Worm (Caenorhabditis elegans) whole organism, mixed stage, embryonic: ENCODE results near the gene dmsr-1.

ENCODE experiments used
- ceh-39 ChIP-seq: fragments of 150-350 bp; optimal IDR thresholded peaks from 2 replicates; lab custom pipeline; 2014; ENCODE audit warnings: missing biosample characterization, missing genetic modification characterization
- cnd-1 ChIP-seq: fragments of 200-800 bp; sonication (Bioruptor generic); optimal IDR thresholded peaks from 2 replicates; lab custom pipeline; 2018; ENCODE audit warnings: mild to moderate bottlenecking, missing genetic modification characterization, missing compliant biosample characterization
- elt-3 ChIP-seq: fragments of 150-350 bp; optimal IDR thresholded peaks from 2 replicates; lab custom pipeline; 2014; ENCODE audit warnings: missing biosample characterization, missing genetic modification characterization
- mab-5 ChIP-seq: fragments of 150-350 bp; optimal IDR thresholded peaks from 2 replicates; lab custom pipeline; 2014; ENCODE audit warnings: missing biosample characterization, missing genetic modification characterization
- nhr-76 ChIP-seq: sonication (generic microtip); optimal IDR thresholded peaks from 2 replicates; lab custom pipeline; 2017; ENCODE audit warnings: missing biosample characterization, missing genetic modification characterization
- pha-4 ChIP-seq: fragments of 150-350 bp; optimal IDR thresholded peaks from 2 replicates; lab custom pipeline; 2018; ENCODE audit warnings: missing biosample characterization, missing genetic modification reagents, missing genetic modification characterization
- unc-39 ChIP-seq: fragments of 150-350 bp; optimal IDR thresholded peaks from 2 replicates; lab custom pipeline; 2014; ENCODE audit warnings: missing biosample characterization, missing genetic modification characterization

DNA sequence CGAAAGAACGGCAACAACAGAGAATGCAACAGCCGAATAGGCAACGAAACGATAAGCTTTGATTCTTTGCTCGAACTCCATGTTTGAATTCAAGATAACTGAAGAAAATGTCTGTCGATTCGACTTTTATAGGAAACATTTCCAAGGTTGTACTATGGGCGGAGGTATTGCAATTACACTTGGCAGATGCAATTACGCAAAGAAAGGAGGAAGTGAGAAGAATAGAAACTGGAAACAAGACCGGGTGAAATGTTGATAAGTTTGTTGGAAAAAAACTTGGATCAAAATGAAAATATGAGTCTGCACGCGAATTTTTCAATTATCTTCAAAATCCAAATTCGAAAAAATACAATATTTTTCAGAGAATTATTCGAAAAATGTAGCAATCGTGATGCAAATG is 48.8 kb upstream of the dmsr-1 start, which contains the start of gene col-155:
- TF ChIP-seq nhr-76 (tag; lab: Kevin White, UChicago) (no peak), ceh-39 (tag; lab: Kevin White, UChicago) (no peak), mab-5 (tag; lab: Kevin White, UChicago) (no peak), unc-39 (tag; lab: Kevin White, UChicago) (no peak), elt-3 (tag; lab: Kevin White, UChicago) (no peak), pha-4 (tag; lab: Kevin White, UChicago) (no peak), cnd-1 (tag; lab: Kevin White, UChicago) (no peak)
